Worm (Caenorhabditis elegans) whole organism, midembryonic: ENCODE results near the gene nog-1.

Experiments
- T22C8.4 ChIP-seq: fragments of 200-800 bp; sonication (Bioruptor generic); IDR thresholded peaks from 2 replicates; pipeline ENCODE4 v1.3.6; 2022; ENCODE audit warnings: missing genetic modification characterization, missing compliant biosample characterization
- cog-1 ChIP-seq: sonication (generic microtip); optimal IDR thresholded peaks from 2 replicates; lab custom pipeline; 2016; ENCODE audit warnings: missing genetic modification characterization, missing compliant biosample characterization
- flt-1 ChIP-seq: fragments of 200-800 bp; sonication (Bioruptor generic); IDR thresholded peaks from 2 replicates; pipeline ENCODE4 v1.3.6; 2022; ENCODE audit warnings: missing genetic modification characterization, missing compliant biosample characterization
- klf-2 ChIP-seq: fragments of 200-800 bp; sonication (Bioruptor generic); conservative IDR thresholded peaks from 2 replicates; pipeline ENCODE4 v1.3.6; 2022; ENCODE audit warnings: missing genetic modification reagents, missing genetic modification characterization, missing compliant biosample characterization
- med-1 ChIP-seq: sonication (generic microtip); optimal IDR thresholded peaks from 2 replicates; lab custom pipeline; 2017; ENCODE audit warnings: missing genetic modification characterization, mild to moderate bottlenecking, missing compliant biosample characterization, antibody characterized with exemption, missing genetic modification reagents; ENCODE audit not compliant: insufficient read depth
- ref-1 ChIP-seq: fragments of 200-800 bp; sonication (Bioruptor generic); conservative IDR thresholded peaks from 2 replicates; pipeline ENCODE4 v1.3.6; 2022; ENCODE audit warnings: missing genetic modification reagents, missing genetic modification characterization, missing compliant biosample characterization
- tab-1 ChIP-seq: fragments of 200-800 bp; sonication (Bioruptor generic); IDR thresholded peaks from 2 replicates; pipeline ENCODE4 v1.3.6; 2022; ENCODE audit warnings: missing genetic modification characterization, missing compliant biosample characterization
- ztf-23 ChIP-seq: fragments of 200-800 bp; sonication (Bioruptor generic); IDR thresholded peaks from 2 replicates; pipeline ENCODE4 v1.3.6; 2022; ENCODE audit warnings: missing genetic modification reagents, missing genetic modification characterization, missing compliant biosample characterization
- ztf-29 ChIP-seq: fragments of 200-800 bp; sonication (Bioruptor generic); IDR thresholded peaks from 2 replicates; pipeline ENCODE4 v1.3.6; 2022; ENCODE audit warnings: missing genetic modification reagents, missing genetic modification characterization, missing compliant biosample characterization

- TF ChIP-seq flt-1 (GFP tag; lab: Robert Waterston, UW) = no peak
- no peak for TF ChIP-seq med-1 (GFP tag; lab: Kevin White, UChicago)
- no peak for TF ChIP-seq ref-1 (GFP tag; lab: Robert Waterston, UW)
- no peak for TF ChIP-seq cog-1 (tag; lab: Kevin White, UChicago)
- TF ChIP-seq klf-2 (GFP tag; lab: Robert Waterston, UW) = no peak
- TF ChIP-seq tab-1 (GFP tag; lab: Robert Waterston, UW) = no peak
- TF ChIP-seq ztf-29 (GFP tag; lab: Robert Waterston, UW) = no peak
- TF ChIP-seq T22C8.4 (GFP tag; lab: Robert Waterston, UW) = no peak
- no peak for TF ChIP-seq ztf-23 (GFP tag; lab: Robert Waterston, UW)
Measured at ce11 chrIV:425052-425451, 31.4 kb downstream of the nog-1 start, which contains the start of gene daf-18.
